Worm (Caenorhabditis elegans) whole organism, L1 larva: ENCODE measurements around the gene F40G9.17.

Source experiments
- aha-1 ChIP-seq: fragments of 150-350 bp; optimal IDR thresholded peaks from 2 replicates; lab custom pipeline; 2014; ENCODE audit warnings: missing biosample characterization, missing genetic modification characterization
- alr-1 ChIP-seq: fragments of 200-800 bp; sonication (Bioruptor generic); optimal IDR thresholded peaks from 2 replicates; lab custom pipeline; 2018; ENCODE audit warnings: borderline replicate concordance, mild to moderate bottlenecking, missing genetic modification characterization, missing compliant biosample characterization
- ceh-63 ChIP-seq: fragments of 200-800 bp; sonication (Bioruptor generic); optimal IDR thresholded peaks from 2 replicates; lab custom pipeline; 2018; ENCODE audit warnings: mild to moderate bottlenecking, missing genetic modification characterization, missing compliant biosample characterization
- elt-2 ChIP-seq: sonication (generic microtip); optimal IDR thresholded peaks from 2 replicates; lab custom pipeline; 2016; ENCODE audit warnings: missing genetic modification characterization, mild to moderate bottlenecking, inconsistent platforms, missing compliant biosample characterization, missing genetic modification reagents
- lin-39 ChIP-seq: fragments of 150-350 bp; optimal IDR thresholded peaks from 2 replicates; lab custom pipeline; 2014; ENCODE audit warnings: missing biosample characterization, missing genetic modification reagents, missing genetic modification characterization
- nhr-11 ChIP-seq: fragments of 150-350 bp; optimal IDR thresholded peaks from 2 replicates; lab custom pipeline; 2014; ENCODE audit warnings: missing biosample characterization, missing genetic modification characterization
- pax-3 ChIP-seq: fragments of 200-800 bp; sonication (Bioruptor generic); optimal IDR thresholded peaks from 2 replicates; lab custom pipeline; 2018; ENCODE audit warnings: mild to moderate bottlenecking, missing genetic modification characterization, moderate library complexity, missing compliant biosample characterization
- pqm-1 ChIP-seq: sonication (generic microtip); optimal IDR thresholded peaks from 3 replicates; lab custom pipeline; 2017; ENCODE audit warnings: missing biosample characterization, missing genetic modification characterization
- sptf-1 ChIP-seq: fragments of 150-350 bp; optimal IDR thresholded peaks from 2 replicates; lab custom pipeline; 2014; ENCODE audit warnings: missing biosample characterization, missing genetic modification characterization

ce11 chrIII:194160-194559 lies at the start of gene F40G9.17:
- no peak for TF ChIP-seq elt-2
- no peak for TF ChIP-seq pqm-1 (tag; lab: Kevin White, UChicago)
- TF ChIP-seq aha-1: no peak
- TF ChIP-seq pax-3 (tag; lab: Kevin White, UChicago): no peak
- no peak for TF ChIP-seq ceh-63 (GFP tag; lab: Kevin White, UChicago)
- no peak for TF ChIP-seq sptf-1 (tag; lab: Kevin White, UChicago)
- no peak for TF ChIP-seq alr-1 (tag; lab: Kevin White, UChicago)
- no peak for TF ChIP-seq nhr-11
- TF ChIP-seq lin-39: no peak
